Worm (Caenorhabditis elegans): ENCODE data around the gene T28C12.6.

DNA sequence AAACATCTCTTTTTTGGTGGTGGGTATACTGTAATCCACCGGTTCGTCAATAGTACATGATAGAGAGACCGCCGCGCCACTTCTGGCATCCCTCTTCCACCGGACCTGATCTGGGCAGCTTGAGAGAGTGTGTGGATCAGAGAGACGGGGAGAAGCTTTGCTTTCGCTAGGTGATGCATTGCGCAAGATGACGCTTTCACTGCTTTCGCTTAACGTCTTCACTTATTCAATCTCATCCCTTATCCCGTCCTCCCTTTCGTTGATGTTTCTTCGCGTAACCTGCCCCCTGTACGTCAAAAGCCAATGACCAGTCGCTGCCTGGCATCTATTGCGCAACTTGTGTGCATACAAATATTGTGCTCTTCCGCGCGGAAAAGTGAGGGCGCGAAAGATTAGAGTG is 18.3 kb upstream of the T28C12.6 start:
- no peak for TF ChIP-seq ceh-13 (GFP tag; optimal IDR thresholded peaks at IDR 0.05)
- no peak for TF ChIP-seq ets-7 (tag; optimal IDR thresholded peaks at IDR 0.05)
- TF ChIP-seq tbx-11 (GFP tag; IDR thresholded peaks at IDR 0.05): no peak
- TF ChIP-seq flt-1 (GFP tag; IDR thresholded peaks at IDR 0.05): no peak
- no peak for TF ChIP-seq ama-1 (optimal IDR thresholded peaks at IDR 0.05)
- TF ChIP-seq tra-4 (tag; optimal IDR thresholded peaks at IDR 0.05): no peak
- TF ChIP-seq sea-1 (GFP tag; conservative IDR thresholded peaks at IDR 0.05): no peak
- TF ChIP-seq B0310.2 (tag; optimal IDR thresholded peaks at IDR 0.05): no peak
- no peak for TF ChIP-seq aly-1 (tag; optimal IDR thresholded peaks at IDR 0.05)
- TF ChIP-seq pes-1 (GFP tag; IDR thresholded peaks at IDR 0.05): no peak
- no peak for TF ChIP-seq tbx-37 (GFP tag; conservative IDR thresholded peaks at IDR 0.05)

All from whole organism, early embryonic.